Worm (Caenorhabditis elegans) whole organism, L1 larva: ENCODE results near the gene F26F2.4.
A peak's percentile ranks its signal among the peaks of the same experiment; 100 is the strongest.

Source experiments
- C04F5.9 ChIP-seq: sonication (generic microtip); optimal IDR thresholded peaks from 2 replicates; lab custom pipeline; 2016; ENCODE audit warnings: missing genetic modification characterization, missing compliant biosample characterization
- alr-1 ChIP-seq: fragments of 200-800 bp; sonication (Bioruptor generic); optimal IDR thresholded peaks from 2 replicates; lab custom pipeline; 2018; ENCODE audit warnings: borderline replicate concordance, mild to moderate bottlenecking, missing genetic modification characterization, missing compliant biosample characterization
- aly-2 ChIP-seq: fragments of 150-350 bp; optimal IDR thresholded peaks from 2 replicates; lab custom pipeline; 2014; ENCODE audit warnings: missing biosample characterization, missing genetic modification characterization
- ama-1 ChIP-seq: fragments of 150-350 bp; optimal IDR thresholded peaks from 2 replicates; lab custom pipeline; 2014
- ceh-8 ChIP-seq: fragments of 200-800 bp; sonication (Bioruptor generic); optimal IDR thresholded peaks from 2 replicates; lab custom pipeline; 2018; ENCODE audit warnings: mild to moderate bottlenecking, missing genetic modification characterization, moderate library complexity, missing compliant biosample characterization
- ceh-90 ChIP-seq: sonication (generic microtip); optimal IDR thresholded peaks from 2 replicates; lab custom pipeline; 2016; ENCODE audit warnings: missing genetic modification characterization, missing compliant biosample characterization
- dsc-1 ChIP-seq: sonication (generic microtip); optimal IDR thresholded peaks from 2 replicates; lab custom pipeline; 2016; ENCODE audit warnings: mild to moderate bottlenecking, missing genetic modification characterization, missing compliant biosample characterization
- elt-2 ChIP-seq: sonication (generic microtip); optimal IDR thresholded peaks from 2 replicates; lab custom pipeline; 2016; ENCODE audit warnings: missing genetic modification characterization, mild to moderate bottlenecking, inconsistent platforms, missing compliant biosample characterization, missing genetic modification reagents
- elt-3 ChIP-seq, 6 experiments: fragments of 150-350 bp in 1 of 6; sonication (generic microtip); optimal IDR thresholded peaks; 2 replicates each; lab custom pipeline; 2017 to 2018; ENCODE audit warnings: missing biosample characterization in 6 of 6, missing genetic modification characterization in 6 of 6, inconsistent platforms in 1 of 6
- ets-5 ChIP-seq: fragments of 200-800 bp; sonication (Bioruptor generic); IDR thresholded peaks from 2 replicates; pipeline ENCODE4 v1.3.6; 2022; ENCODE audit warnings: missing genetic modification characterization, missing compliant biosample characterization
- fos-1 ChIP-seq: fragments of 150-350 bp; optimal IDR thresholded peaks from 2 replicates; lab custom pipeline; 2014; ENCODE audit warnings: missing biosample characterization, missing genetic modification characterization
- irx-1 ChIP-seq: sonication (generic microtip); optimal IDR thresholded peaks from 2 replicates; lab custom pipeline; 2016; ENCODE audit warnings: missing genetic modification characterization, missing compliant biosample characterization
- jun-1 ChIP-seq: fragments of 150-350 bp; optimal IDR thresholded peaks from 2 replicates; lab custom pipeline; 2014; ENCODE audit warnings: missing biosample characterization, missing genetic modification reagents, missing genetic modification characterization
- lin-13 ChIP-seq: fragments of 150-350 bp; optimal IDR thresholded peaks from 2 replicates; lab custom pipeline; 2014; ENCODE audit warnings: missing biosample characterization, missing genetic modification reagents, missing genetic modification characterization
- lin-15B ChIP-seq: fragments of 150-350 bp; sonication (generic microtip); optimal IDR thresholded peaks from 3 replicates; lab custom pipeline; 2014; ENCODE audit warnings: missing biosample characterization, missing genetic modification characterization
- lin-35 ChIP-seq, 2 experiments: fragments of 150-350 bp; optimal IDR thresholded peaks; 2 replicates each; lab custom pipeline; 2014; ENCODE audit warnings: missing biosample characterization in 2 of 2, missing genetic modification characterization in 2 of 2, missing genetic modification reagents in 2 of 2
- lin-39 ChIP-seq: fragments of 150-350 bp; optimal IDR thresholded peaks from 2 replicates; lab custom pipeline; 2014; ENCODE audit warnings: missing biosample characterization, missing genetic modification reagents, missing genetic modification characterization
- lsy-2 ChIP-seq, 2 experiments: fragments of 150-350 bp; optimal IDR thresholded peaks; 2 replicates each; lab custom pipeline; 2014; ENCODE audit warnings: missing biosample characterization in 2 of 2, missing genetic modification characterization in 2 of 2
- mdl-1 ChIP-seq, 2 experiments: fragments of 150-350 bp; optimal IDR thresholded peaks; 2 replicates each; lab custom pipeline; 2014 to 2017; ENCODE audit warnings: missing biosample characterization in 2 of 2, missing genetic modification characterization in 2 of 2, inconsistent platforms in 1 of 2
- nhr-20 ChIP-seq: sonication (generic microtip); optimal IDR thresholded peaks from 2 replicates; lab custom pipeline; 2016; ENCODE audit warnings: mild to moderate bottlenecking, missing genetic modification characterization, missing compliant biosample characterization
- nhr-237 ChIP-seq: fragments of 150-350 bp; optimal IDR thresholded peaks from 2 replicates; lab custom pipeline; 2014; ENCODE audit warnings: missing biosample characterization, missing genetic modification characterization
- nhr-47 ChIP-seq: sonication (generic microtip); optimal IDR thresholded peaks from 2 replicates; lab custom pipeline; 2016; ENCODE audit warnings: mild to moderate bottlenecking, missing genetic modification characterization, moderate library complexity, missing compliant biosample characterization
- nhr-71 ChIP-seq: sonication (generic microtip); optimal IDR thresholded peaks from 2 replicates; lab custom pipeline; 2016; ENCODE audit warnings: mild to moderate bottlenecking, missing genetic modification characterization, moderate library complexity, missing compliant biosample characterization
- nhr-76 ChIP-seq: sonication (generic microtip); optimal IDR thresholded peaks from 2 replicates; lab custom pipeline; 2017; ENCODE audit warnings: missing biosample characterization, missing genetic modification characterization
- nhr-77 ChIP-seq: fragments of 150-350 bp; optimal IDR thresholded peaks from 2 replicates; lab custom pipeline; 2014; ENCODE audit warnings: missing biosample characterization, missing genetic modification characterization
- nhr-84 ChIP-seq: sonication (generic microtip); optimal IDR thresholded peaks from 2 replicates; lab custom pipeline; 2017; ENCODE audit warnings: missing biosample characterization, missing genetic modification characterization
- nhr-90 ChIP-seq: sonication (generic microtip); optimal IDR thresholded peaks from 2 replicates; lab custom pipeline; 2016; ENCODE audit warnings: mild to moderate bottlenecking, missing genetic modification characterization, missing compliant biosample characterization; ENCODE audit not compliant: poor library complexity
- pag-3 ChIP-seq: sonication (generic microtip); optimal IDR thresholded peaks from 2 replicates; lab custom pipeline; 2017; ENCODE audit warnings: missing genetic modification characterization, mild to moderate bottlenecking, missing compliant biosample characterization, antibody characterized with exemption, borderline replicate concordance; ENCODE audit not compliant: insufficient read depth
- pax-3 ChIP-seq: fragments of 200-800 bp; sonication (Bioruptor generic); optimal IDR thresholded peaks from 2 replicates; lab custom pipeline; 2018; ENCODE audit warnings: mild to moderate bottlenecking, missing genetic modification characterization, moderate library complexity, missing compliant biosample characterization
- skn-1 ChIP-seq: fragments of 150-350 bp; optimal IDR thresholded peaks from 2 replicates; lab custom pipeline; 2014; ENCODE audit warnings: missing biosample characterization, missing genetic modification characterization
- snpc-4 ChIP-seq: fragments of 150-350 bp; optimal IDR thresholded peaks from 2 replicates; lab custom pipeline; 2014; ENCODE audit warnings: missing biosample characterization, missing genetic modification characterization
- snu-23 ChIP-seq: sonication (generic microtip); optimal IDR thresholded peaks from 2 replicates; lab custom pipeline; 2016; ENCODE audit warnings: missing genetic modification characterization, missing compliant biosample characterization
- sptf-1 ChIP-seq: fragments of 150-350 bp; optimal IDR thresholded peaks from 2 replicates; lab custom pipeline; 2014; ENCODE audit warnings: missing biosample characterization, missing genetic modification characterization
- tlp-1 ChIP-seq: fragments of 150-350 bp; optimal IDR thresholded peaks from 2 replicates; lab custom pipeline; 2014; ENCODE audit warnings: missing biosample characterization, missing genetic modification characterization
- unc-62 ChIP-seq: fragments of 150-350 bp; optimal IDR thresholded peaks from 2 replicates; lab custom pipeline; 2014; ENCODE audit warnings: missing biosample characterization, missing genetic modification reagents, missing genetic modification characterization
- unc-86 ChIP-seq: sonication (generic microtip); optimal IDR thresholded peaks from 2 replicates; lab custom pipeline; 2016; ENCODE audit warnings: missing genetic modification characterization, missing compliant biosample characterization
- unc-98 ChIP-seq: fragments of 200-800 bp; sonication (Bioruptor generic); IDR thresholded peaks from 2 replicates; pipeline ENCODE4 v1.3.6; 2022; ENCODE audit warnings: missing genetic modification characterization, missing compliant biosample characterization
- xbp-1 ChIP-seq: sonication (generic microtip); optimal IDR thresholded peaks from 2 replicates; lab custom pipeline; 2016; ENCODE audit warnings: missing genetic modification characterization, missing compliant biosample characterization
- zip-4 ChIP-seq: fragments of 200-800 bp; sonication (Bioruptor generic); optimal IDR thresholded peaks from 2 replicates; lab custom pipeline; 2018; ENCODE audit warnings: mild to moderate bottlenecking, missing genetic modification characterization, moderate library complexity, missing compliant biosample characterization
- ztf-4 ChIP-seq: fragments of 150-350 bp; optimal IDR thresholded peaks from 2 replicates; lab custom pipeline; 2014; ENCODE audit warnings: missing biosample characterization, missing genetic modification characterization

Gene F26F2.4

ce11 chrV:20539055-20539454 lies 30.0 kb upstream of the F26F2.4 start, which contains the start of gene Y38H6C.16 (continued):
- TF ChIP-seq fos-1 (no peak), unc-62 (no peak), xbp-1 (tag; lab: Kevin White, UChicago) (peak; percentile 14), mdl-1 (tag; optimal IDR thresholded peaks at IDR 0.05; lab: Kevin White, UChicago) (no peak), lin-39 (tag; lab: Kevin White, UChicago) (no peak), tlp-1 (tag; lab: Kevin White, UChicago) (no peak), pax-3 (tag; lab: Kevin White, UChicago) (no peak), dsc-1 (tag; lab: Kevin White, UChicago) (no peak), ceh-90 (no peak), aly-2 (tag; lab: Kevin White, UChicago) (no peak), unc-86 (tag; lab: Kevin White, UChicago) (no peak), elt-3 (tag; optimal IDR thresholded peaks at IDR 0.05; lab: Kevin White, UChicago) (no peak), lin-15B (tag; lab: Kevin White, UChicago) (no peak), irx-1 (tag; lab: Kevin White, UChicago) (no peak)

DNA sequence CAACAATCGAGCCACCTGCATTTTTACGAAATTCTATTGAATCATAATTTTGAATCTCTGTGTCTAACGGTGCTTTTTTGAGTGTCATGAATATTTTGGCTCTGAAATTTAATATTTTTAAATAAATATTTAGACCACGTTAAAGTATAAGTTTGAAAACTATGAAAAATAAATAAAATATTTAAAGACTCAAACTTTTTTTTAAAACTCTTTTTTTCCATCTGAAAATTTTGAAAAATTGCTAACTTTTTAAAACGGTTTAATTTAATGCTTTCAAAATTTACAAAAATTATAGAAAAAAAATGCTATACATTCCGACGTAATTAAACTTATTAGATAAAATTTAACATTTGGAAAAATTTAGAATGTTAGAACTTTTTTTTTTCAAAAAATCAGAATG lies 25.0 kb upstream of the F26F2.4 start, which contains the start of gene slc-36.3:
TSS of gene slc-36.3 (minus strand) at position 101 of the 400 bp plus-strand sequence.
- TF ChIP-seq ceh-8 (GFP tag; lab: Kevin White, UChicago) = no peak
- TF ChIP-seq skn-1 = no peak
- no peak for TF ChIP-seq jun-1
- TF ChIP-seq sptf-1 (tag; lab: Kevin White, UChicago) = no peak
- TF ChIP-seq nhr-47 = no peak
- no peak for TF ChIP-seq ama-1
- no peak for TF ChIP-seq nhr-90
- TF ChIP-seq nhr-71 = no peak
- no peak for TF ChIP-seq ets-5 (GFP tag; lab: Robert Waterston, UW)
- TF ChIP-seq ztf-4 (tag; lab: Kevin White, UChicago) = no peak
- TF ChIP-seq unc-86 (tag; lab: Kevin White, UChicago) = no peak
- TF ChIP-seq nhr-84 (tag; lab: Kevin White, UChicago) = no peak
- no peak for TF ChIP-seq zip-4 (GFP tag; lab: Kevin White, UChicago)
- no peak for TF ChIP-seq snpc-4
- TF ChIP-seq nhr-237 (tag; lab: Kevin White, UChicago) = no peak

- TF ChIP-seq nhr-76 (tag; lab: Kevin White, UChicago) = no peak
- TF ChIP-seq lin-13 (GFP tag; lab: Kevin White, UChicago) = no peak
- TF ChIP-seq nhr-20 (tag; lab: Kevin White, UChicago) = peak; percentile 6
- TF ChIP-seq irx-1 (tag; lab: Kevin White, UChicago) = no peak
- TF ChIP-seq nhr-71 = peak; percentile 27
- TF ChIP-seq skn-1 = peak; percentile 22
- TF ChIP-seq unc-98 (GFP tag; lab: Robert Waterston, UW) = no peak
- TF ChIP-seq unc-86 (tag; lab: Kevin White, UChicago) = peak; percentile 19
- TF ChIP-seq lin-35 (GFP tag; optimal IDR thresholded peaks at IDR 0.05; lab: Kevin White, UChicago) = peak in 1 of 2 experiments; percentile 28
- peak; percentile 53 for TF ChIP-seq elt-2 (tag; lab: Kevin White, UChicago)
- TF ChIP-seq, all 84 proteins: peak for 6
Observed at ce11 chrV:20544610-20545009, 24.5 kb upstream of the F26F2.4 start.

DNA sequence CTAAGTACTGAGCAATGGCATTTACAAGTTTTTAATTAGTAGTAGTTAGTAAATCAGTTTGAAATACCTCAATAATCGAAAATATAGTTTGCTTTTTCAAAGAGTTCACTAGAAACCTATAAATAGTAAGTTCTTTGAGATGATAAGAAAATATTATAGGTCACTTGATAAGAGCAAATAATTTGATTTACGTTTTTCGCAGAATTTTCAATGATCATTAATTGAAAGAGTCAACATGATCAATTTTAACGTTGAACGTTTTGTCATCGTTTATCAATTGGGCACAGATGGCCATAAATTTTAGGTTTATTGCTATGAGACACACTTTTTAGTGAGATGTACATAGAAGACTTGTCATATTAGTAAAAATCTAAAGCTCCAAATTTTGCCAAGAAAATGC lies 23.4 kb upstream of the F26F2.4 start:
- peak; percentile 37 for TF ChIP-seq elt-2 (tag; lab: Kevin White, UChicago)
- TF ChIP-seq nhr-77 (tag; lab: Kevin White, UChicago) = no peak
- no peak for TF ChIP-seq nhr-71
- TF ChIP-seq alr-1 = no peak

DNA sequence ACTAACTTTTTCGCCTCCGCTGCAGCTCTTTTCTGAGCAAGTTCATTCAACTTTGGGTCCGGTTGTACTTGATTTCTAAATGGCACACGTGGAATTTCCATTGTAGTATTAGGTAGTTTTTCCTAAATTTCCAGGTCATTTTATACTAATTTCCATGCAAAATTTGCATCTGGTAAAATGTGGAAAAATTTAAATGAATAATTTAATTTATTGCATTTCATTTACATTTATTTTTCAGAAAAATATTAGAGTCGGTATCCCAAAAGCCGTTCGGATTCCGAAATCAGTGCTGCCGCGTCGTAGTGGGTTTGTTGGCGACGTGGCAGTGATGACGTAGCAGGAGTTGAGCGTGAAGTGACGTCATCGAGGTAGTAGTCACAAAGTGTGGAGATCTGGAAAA lies 22.0 kb upstream of the F26F2.4 start, which contains the start of gene Y38H6C.18:
TSS of gene Y38H6C.18 (minus strand) at position 101 of the 400 bp plus-strand sequence.
- no peak for TF ChIP-seq pag-3 (tag; lab: Kevin White, UChicago)
- no peak for TF ChIP-seq lin-39 (tag; lab: Kevin White, UChicago)
- TF ChIP-seq snu-23 = no peak
- no peak for TF ChIP-seq nhr-47
- no peak for TF ChIP-seq C04F5.9 (tag; lab: Kevin White, UChicago)
- TF ChIP-seq lsy-2 (tag; optimal IDR thresholded peaks at IDR 0.05; lab: Kevin White, UChicago) = no peak
- no peak for TF ChIP-seq sptf-1 (tag; lab: Kevin White, UChicago)
- TF ChIP-seq ceh-90 = no peak
- no peak for TF ChIP-seq lin-15B (tag; lab: Kevin White, UChicago)
- no peak for TF ChIP-seq elt-3 (tag; optimal IDR thresholded peaks at IDR 0.05; lab: Kevin White, UChicago)
